Fruit fly (Drosophila melanogaster) whole organism, pupa: ENCODE results near the gene CG6873.

Experiments
- CG13204 ChIP-seq: fragments of 200-800 bp; sonication (Bioruptor generic); optimal IDR thresholded peaks from 2 replicates; lab custom pipeline; 2018; ENCODE audit warnings: missing biosample characterization, mild to moderate bottlenecking, missing genetic modification characterization, moderate library complexity
- CG17806 ChIP-seq: fragments of 200-800 bp; sonication (Bioruptor generic); optimal IDR thresholded peaks from 2 replicates; lab custom pipeline; 2018; ENCODE audit warnings: missing biosample characterization, mild to moderate bottlenecking, missing genetic modification characterization, moderate library complexity
- Pif1B ChIP-seq: fragments of 200-800 bp; sonication (Bioruptor generic); optimal IDR thresholded peaks from 3 replicates; lab custom pipeline; 2016; ENCODE audit warnings: missing biosample characterization, missing genetic modification characterization

- TF ChIP-seq Pif1B (GFP tag; lab: Kevin White, UChicago) (no peak), CG13204 (GFP tag; lab: Kevin White, UChicago) (no peak), CG17806 (tag; lab: Kevin White, UChicago) (no peak)
Measured at dm6 chrX:18725572-18725971, 14.1 kb downstream of the CG6873 start, which contains the start of gene CG42302.
